Worm (Caenorhabditis elegans) whole organism, early embryonic: Measurements from ENCODE around the gene algn-2.
A peak's percentile ranks its signal among the peaks of the same experiment; 100 is the strongest.

Source experiments
- B0310.2 ChIP-seq: sonication (generic microtip); optimal IDR thresholded peaks from 2 replicates; lab custom pipeline; 2016; ENCODE audit warnings: mild to moderate bottlenecking, missing genetic modification characterization, missing compliant biosample characterization
- F13C5.2 ChIP-seq: sonication (generic microtip); optimal IDR thresholded peaks from 2 replicates; lab custom pipeline; 2017; ENCODE audit warnings: mild to moderate bottlenecking, missing genetic modification characterization, inconsistent platforms, missing compliant biosample characterization
- aly-1 ChIP-seq: sonication (generic microtip); optimal IDR thresholded peaks from 2 replicates; lab custom pipeline; 2016; ENCODE audit warnings: missing genetic modification characterization, missing compliant biosample characterization
- ama-1 ChIP-seq: fragments of 150-350 bp; optimal IDR thresholded peaks from 2 replicates; lab custom pipeline; 2014
- ceh-13 ChIP-seq: fragments of 200-800 bp; sonication (Bioruptor generic); optimal IDR thresholded peaks from 2 replicates; lab custom pipeline; 2018; ENCODE audit warnings: mild to moderate bottlenecking, missing genetic modification characterization, missing compliant biosample characterization
- ceh-36 ChIP-seq: sonication (generic microtip); optimal IDR thresholded peaks from 2 replicates; lab custom pipeline; 2016; ENCODE audit warnings: missing genetic modification characterization, inconsistent platforms, missing compliant biosample characterization
- ets-7 ChIP-seq: sonication (generic microtip); optimal IDR thresholded peaks from 2 replicates; lab custom pipeline; 2016; ENCODE audit warnings: missing genotype, missing genetic modification characterization, missing compliant biosample characterization
- flt-1 ChIP-seq: fragments of 200-800 bp; sonication (Bioruptor generic); IDR thresholded peaks from 2 replicates; pipeline ENCODE4 v1.3.6; 2022; ENCODE audit warnings: missing genetic modification characterization, missing compliant biosample characterization
- hmbx-1 ChIP-seq: sonication (generic microtip); optimal IDR thresholded peaks from 2 replicates; lab custom pipeline; 2016; ENCODE audit warnings: mild to moderate bottlenecking, missing genetic modification characterization, missing compliant biosample characterization
- hmg-4 ChIP-seq: fragments of 200-800 bp; sonication (Bioruptor generic); optimal IDR thresholded peaks from 2 replicates; lab custom pipeline; 2018; ENCODE audit warnings: mild to moderate bottlenecking, missing genetic modification characterization, missing compliant biosample characterization
- hnd-1 ChIP-seq: sonication (generic microtip); optimal IDR thresholded peaks from 2 replicates; lab custom pipeline; 2016; ENCODE audit warnings: missing genetic modification characterization, missing compliant biosample characterization
- pes-1 ChIP-seq: fragments of 200-800 bp; sonication (Bioruptor generic); IDR thresholded peaks from 2 replicates; pipeline ENCODE4 v1.3.6; 2022; ENCODE audit warnings: missing genetic modification reagents, missing genetic modification characterization, missing compliant biosample characterization
- scrt-1 ChIP-seq: fragments of 200-800 bp; sonication (Bioruptor generic); IDR thresholded peaks from 2 replicates; pipeline ENCODE4 v1.3.6; 2022; ENCODE audit warnings: missing genetic modification characterization, missing compliant biosample characterization
- sea-1 ChIP-seq: fragments of 200-800 bp; sonication (Bioruptor generic); conservative IDR thresholded peaks from 2 replicates; pipeline ENCODE4 v1.3.6; 2022; ENCODE audit warnings: missing genetic modification characterization, missing compliant biosample characterization
- tbx-11 ChIP-seq: fragments of 200-800 bp; sonication (Bioruptor generic); IDR thresholded peaks from 2 replicates; pipeline ENCODE4 v1.3.6; 2022; ENCODE audit warnings: missing genetic modification characterization, missing compliant biosample characterization
- tbx-37 ChIP-seq: fragments of 200-800 bp; sonication (Bioruptor generic); conservative IDR thresholded peaks from 2 replicates; pipeline ENCODE4 v1.3.6; 2022; ENCODE audit warnings: missing genetic modification reagents, missing genetic modification characterization, missing compliant biosample characterization
- tra-4 ChIP-seq: sonication (generic microtip); optimal IDR thresholded peaks from 2 replicates; lab custom pipeline; 2017; ENCODE audit warnings: missing genetic modification characterization, missing compliant biosample characterization

algn-2 gene

ce11 chrII:5332345-5333124, 42.5 kb upstream of the algn-2 start:
- TF ChIP-seq ceh-13 (GFP tag; lab: Kevin White, UChicago) (no peak), ceh-36 (tag; lab: Kevin White, UChicago) (no peak), B0310.2 (tag; lab: Kevin White, UChicago) (no peak), flt-1 (no peak), sea-1 (GFP tag; lab: Robert Waterston, UW) (no peak), hmg-4 (no peak), tbx-11 (GFP tag; lab: Robert Waterston, UW) (no peak), pes-1 (GFP tag; lab: Robert Waterston, UW) (no peak)

ce11 chrII:5333729-5334255, 41.3 kb upstream of the algn-2 start:
- TF ChIP-seq tbx-11 (GFP tag; lab: Robert Waterston, UW) (no peak), hmg-4 (no peak), scrt-1 (GFP tag; lab: Robert Waterston, UW) (no peak), sea-1 (GFP tag; lab: Robert Waterston, UW) (no peak), B0310.2 (tag; lab: Kevin White, UChicago) (no peak), tbx-37 (no peak), hnd-1 (tag; lab: Kevin White, UChicago) (no peak), ceh-13 (GFP tag; lab: Kevin White, UChicago) (no peak), hmbx-1 (tag; lab: Kevin White, UChicago) (no peak), ets-7 (no peak), F13C5.2 (tag; lab: Kevin White, UChicago) (no peak), tra-4 (no peak), ceh-36 (tag; lab: Kevin White, UChicago) (no peak), pes-1 (GFP tag; lab: Robert Waterston, UW) (no peak), flt-1 (no peak), ama-1 (lab: Kevin White, UChicago) (no peak)

- no peak for TF ChIP-seq sea-1 (GFP tag; lab: Robert Waterston, UW)
- TF ChIP-seq scrt-1 (GFP tag; lab: Robert Waterston, UW), result no peak
- TF ChIP-seq ceh-13 (GFP tag; lab: Kevin White, UChicago), result no peak
- no peak for TF ChIP-seq ets-7
- TF ChIP-seq tbx-37, result no peak
- no peak for TF ChIP-seq hmbx-1 (tag; lab: Kevin White, UChicago)
- TF ChIP-seq aly-1 (tag; lab: Kevin White, UChicago), result no peak
- no peak for TF ChIP-seq pes-1 (GFP tag; lab: Robert Waterston, UW)
- TF ChIP-seq hmg-4, result no peak
- no peak for TF ChIP-seq F13C5.2 (tag; lab: Kevin White, UChicago)
- no peak for TF ChIP-seq tra-4
These were observed 40.4 kb upstream of the algn-2 start for ce11 chrII:5334628-5335027.

- no peak for TF ChIP-seq B0310.2 (tag; lab: Kevin White, UChicago)
- no peak for TF ChIP-seq scrt-1 (GFP tag; lab: Robert Waterston, UW)
- TF ChIP-seq ets-7, result no peak
- no peak for TF ChIP-seq aly-1 (tag; lab: Kevin White, UChicago)
- no peak for TF ChIP-seq F13C5.2 (tag; lab: Kevin White, UChicago)
- no peak for TF ChIP-seq tra-4
- no peak for TF ChIP-seq tbx-37
- TF ChIP-seq tbx-11 (GFP tag; lab: Robert Waterston, UW), result no peak
- TF ChIP-seq ceh-13 (GFP tag; lab: Kevin White, UChicago), result no peak
These were observed 39.6 kb upstream of the algn-2 start for ce11 chrII:5335370-5336034.

- TF ChIP-seq aly-1 (tag; lab: Kevin White, UChicago), result peak; percentile 6
- no peak for TF ChIP-seq hnd-1 (tag; lab: Kevin White, UChicago)
- TF ChIP-seq tbx-11 (GFP tag; lab: Robert Waterston, UW), result peak; percentile 20; the same call in 1 of the 2 replicates
- TF ChIP-seq F13C5.2 (tag; lab: Kevin White, UChicago), result peak; percentile 38
These were observed 39.1 kb upstream of the algn-2 start for ce11 chrII:5336035-5336376.

- no peak for TF ChIP-seq sea-1 (GFP tag; lab: Robert Waterston, UW)
- TF ChIP-seq tra-4, result no peak
- no peak for TF ChIP-seq tbx-37
- peak; percentile 13 for TF ChIP-seq hmg-4
- TF ChIP-seq scrt-1 (GFP tag; lab: Robert Waterston, UW), result no peak
These were observed 38.2 kb upstream of the algn-2 start for ce11 chrII:5336660-5337494.

- TF ChIP-seq aly-1 (tag; lab: Kevin White, UChicago), result no peak
- TF ChIP-seq hnd-1 (tag; lab: Kevin White, UChicago), result no peak
- TF ChIP-seq hmbx-1 (tag; lab: Kevin White, UChicago), result no peak
- no peak for TF ChIP-seq ama-1 (lab: Kevin White, UChicago)
- TF ChIP-seq hmg-4, result no peak
- TF ChIP-seq sea-1 (GFP tag; lab: Robert Waterston, UW), result no peak
- TF ChIP-seq ceh-36 (tag; lab: Kevin White, UChicago), result no peak
- no peak for TF ChIP-seq tbx-37
- no peak for TF ChIP-seq tbx-11 (GFP tag; lab: Robert Waterston, UW)
- TF ChIP-seq pes-1 (GFP tag; lab: Robert Waterston, UW), result no peak
- TF ChIP-seq tra-4, result no peak
- TF ChIP-seq ets-7, result no peak
These were observed 37.6 kb upstream of the algn-2 start for ce11 chrII:5337495-5337840.
